Worm (Caenorhabditis elegans): ENCODE measurements around the gene F28A12.3.

The F28A12.3 gene

DNA sequence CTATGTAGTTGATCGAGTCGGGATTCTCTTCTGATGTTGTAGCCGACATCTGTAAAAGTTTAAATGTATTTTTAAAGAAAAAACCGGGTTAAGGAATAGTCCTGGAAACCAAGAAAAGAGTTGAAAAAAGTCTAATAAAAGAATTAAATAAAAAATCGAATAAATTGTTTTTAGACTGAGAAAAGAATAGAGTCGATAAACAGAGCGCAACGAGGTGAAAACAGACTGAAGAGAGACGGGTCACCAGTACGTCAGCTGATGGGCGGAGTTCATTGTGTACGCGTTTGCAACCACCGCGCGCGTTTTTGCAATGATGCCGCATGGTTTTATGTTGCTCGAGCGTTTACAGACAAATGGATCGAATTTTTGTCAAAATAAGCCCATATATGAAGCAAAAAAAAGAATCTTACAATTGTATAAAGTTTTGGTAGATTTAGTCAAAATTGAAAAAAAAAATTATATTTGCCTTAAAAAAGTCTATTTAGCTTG, 9.8 kb downstream of the F28A12.3 start, which contains the start of gene atg-18:
Gene atg-18 (minus strand): TSS at position 51 of the 489 bp plus-strand sequence.
- no peak for TF ChIP-seq lin-38 (GFP tag; IDR thresholded peaks at IDR 0.05)
- TF ChIP-seq zfp-3 (GFP tag; conservative IDR thresholded peaks at IDR 0.05) = no peak
- TF ChIP-seq egl-43 (GFP tag; IDR thresholded peaks at IDR 0.05) = no peak
- TF ChIP-seq lin-39 (tag; optimal IDR thresholded peaks at IDR 0.05) = no peak
- no peak for TF ChIP-seq skn-1 (tag; optimal IDR thresholded peaks at IDR 0.05)
- peak; percentile 97 for TF ChIP-seq hlh-11 (tag; optimal IDR thresholded peaks at IDR 0.05)
- no peak for TF ChIP-seq nhr-76 (tag; optimal IDR thresholded peaks at IDR 0.05)
- no peak for TF ChIP-seq lsy-2 (tag; optimal IDR thresholded peaks at IDR 0.05)
- TF ChIP-seq nhr-237 (tag; optimal IDR thresholded peaks at IDR 0.05) = no peak
- TF ChIP-seq daf-16 (GFP tag; optimal IDR thresholded peaks at IDR 0.05) = peak in 1 of 2 experiments; percentile 64
- TF ChIP-seq daf-16 (tag; optimal IDR thresholded peaks at IDR 0.05) = peak; percentile 80
- TF ChIP-seq mes-2 (tag; optimal IDR thresholded peaks at IDR 0.05; ENCODE audit: poor library complexity, severe bottlenecking) = no peak
- TF ChIP-seq arid-1 (GFP tag; conservative IDR thresholded peaks at IDR 0.05) = no peak
- peak; percentile 71 for TF ChIP-seq hmg-1.1 (GFP tag; IDR thresholded peaks at IDR 0.05)
- TF ChIP-seq jun-1 (tag; optimal IDR thresholded peaks at IDR 0.05) = no peak
- TF ChIP-seq ceh-28 (tag; optimal IDR thresholded peaks at IDR 0.05) = no peak
- no peak for TF ChIP-seq daf-19 (GFP tag; conservative IDR thresholded peaks at IDR 0.05)
- no peak for TF ChIP-seq pha-4 (GFP tag; IDR thresholded peaks at IDR 0.05)
- peak; percentile 30 for TF ChIP-seq pha-4 (tag; optimal IDR thresholded peaks at IDR 0.05)
- peak; percentile 42; the same call in 1 of the 2 replicates for TF ChIP-seq madf-9 (GFP tag; conservative IDR thresholded peaks at IDR 0.05)
- TF ChIP-seq mxl-3 (GFP tag; optimal IDR thresholded peaks at IDR 0.05) = peak; percentile 70
- TF ChIP-seq F10B5.3 (tag; optimal IDR thresholded peaks at IDR 0.05) = no peak
- no peak for TF ChIP-seq duxl-1 (tag; optimal IDR thresholded peaks at IDR 0.05; ENCODE audit: poor library complexity)
- no peak for TF ChIP-seq zip-11 (GFP tag; IDR thresholded peaks at IDR 0.05)
- peak; percentile 43 for TF ChIP-seq nhr-77 (tag; optimal IDR thresholded peaks at IDR 0.05)
- no peak for TF ChIP-seq vab-7 (GFP tag; IDR thresholded peaks at IDR 0.05)
- TF ChIP-seq lin-29 (GFP tag; IDR thresholded peaks at IDR 0.05) = no peak
- no peak for TF ChIP-seq cey-2 (tag; optimal IDR thresholded peaks at IDR 0.05; ENCODE audit: borderline replicate concordance, insufficient read depth)
- no peak for TF ChIP-seq unc-39 (tag; optimal IDR thresholded peaks at IDR 0.05)
- peak; percentile 42; the same call in 1 of the 2 replicates for TF ChIP-seq nhr-42 (GFP tag; IDR thresholded peaks at IDR 0.05)
- TF ChIP-seq dmd-8 (GFP tag; IDR thresholded peaks at IDR 0.05) = no peak
- TF ChIP-seq D1046.2 (GFP tag; IDR thresholded peaks at IDR 0.05) = no peak
- TF ChIP-seq daf-8 (GFP tag; IDR thresholded peaks at IDR 0.05) = no peak
- TF ChIP-seq ces-1 (GFP tag; optimal IDR thresholded peaks at IDR 0.05) = no peak
- no peak for TF ChIP-seq dmd-9 (GFP tag; IDR thresholded peaks at IDR 0.05)
- no peak for TF ChIP-seq zip-2 (tag; optimal IDR thresholded peaks at IDR 0.05)
- TF ChIP-seq tra-1 (GFP tag; IDR thresholded peaks at IDR 0.05) = no peak
- no peak for TF ChIP-seq aly-2 (tag; optimal IDR thresholded peaks at IDR 0.05)
- peak; percentile 93 for TF ChIP-seq aha-1 (tag)
- TF ChIP-seq dve-1 (tag; optimal IDR thresholded peaks at IDR 0.05; ENCODE audit: insufficient read depth) = peak; percentile 81
- no peak for TF ChIP-seq ceh-32 (tag; optimal IDR thresholded peaks at IDR 0.05; ENCODE audit: poor library complexity)
- no peak for TF ChIP-seq unc-130 (GFP tag; optimal IDR thresholded peaks at IDR 0.05)
- TF ChIP-seq nhr-6 (tag; optimal IDR thresholded peaks at IDR 0.05) = peak; percentile 67
- TF ChIP-seq daf-12 (tag; optimal IDR thresholded peaks at IDR 0.05) = no peak
- TF ChIP-seq egl-27 (tag; optimal IDR thresholded peaks at IDR 0.05) = no peak
- TF ChIP-seq ztf-11 (tag; optimal IDR thresholded peaks at IDR 0.05) = no peak
- TF ChIP-seq nhr-48 (tag; optimal IDR thresholded peaks at IDR 0.05) = peak; percentile 81
- peak; percentile 22 for TF ChIP-seq nhr-25 (tag; optimal IDR thresholded peaks at IDR 0.05; ENCODE audit: borderline replicate concordance, insufficient read depth)
- TF ChIP-seq nhr-41 (GFP tag; IDR thresholded peaks at IDR 0.05) = no peak
- no peak for TF ChIP-seq set-16 (GFP tag; IDR thresholded peaks at IDR 0.05)
- no peak for TF ChIP-seq nhr-111 (GFP tag; optimal IDR thresholded peaks at IDR 0.05)
- no peak for TF ChIP-seq sdz-12 (GFP tag; optimal IDR thresholded peaks at IDR 0.05)
